Fruit fly (Drosophila melanogaster) whole organism, prepupa: ENCODE measurements around the gene mRNA-cap.

Experiments
- Blimp-1 ChIP-seq: fragments of 200-800 bp; sonication (Bioruptor generic); optimal IDR thresholded peaks from 3 replicates; lab custom pipeline; 2017; ENCODE audit warnings: missing biosample characterization, missing genetic modification characterization, mild to moderate bottlenecking, moderate library complexity, missing genetic modification reagents
- CG10631 ChIP-seq: fragments of 200-800 bp; sonication (Bioruptor generic); optimal IDR thresholded peaks from 2 replicates; lab custom pipeline; 2016; ENCODE audit warnings: missing biosample characterization, missing genetic modification characterization
- CG10669 ChIP-seq: fragments of 200-800 bp; sonication (Bioruptor generic); optimal IDR thresholded peaks from 3 replicates; lab custom pipeline; 2018; ENCODE audit warnings: missing biosample characterization, mild to moderate bottlenecking, missing genetic modification characterization, moderate library complexity
- CG11294 ChIP-seq: fragments of 200-800 bp; sonication (Bioruptor generic); IDR thresholded peaks from 2 replicates; pipeline ENCODE4 v1.3.6; 2022; ENCODE audit warnings: missing biosample characterization, missing genetic modification characterization
- CG15336 ChIP-seq: fragments of 200-800 bp; sonication (Bioruptor generic); IDR thresholded peaks from 2 replicates; pipeline ENCODE4 v1.3.6; 2022; ENCODE audit warnings: missing biosample characterization, missing genetic modification characterization
- CG1621 ChIP-seq: fragments of 200-800 bp; sonication (Bioruptor generic); optimal IDR thresholded peaks from 3 replicates; lab custom pipeline; 2018; ENCODE audit warnings: missing biosample characterization, mild to moderate bottlenecking, missing genetic modification characterization
- CG3032 ChIP-seq: fragments of 200-800 bp; optimal IDR thresholded peaks from 2 replicates; lab custom pipeline; 2019; ENCODE audit warnings: missing biosample characterization, mild to moderate bottlenecking, missing genetic modification characterization, moderate library complexity
- CG32006 ChIP-seq: fragments of 200-800 bp; sonication (Bioruptor generic); optimal IDR thresholded peaks from 3 replicates; lab custom pipeline; 2017; ENCODE audit warnings: missing biosample characterization, mild to moderate bottlenecking, missing genetic modification characterization
- CG34406 ChIP-seq: fragments of 200-800 bp; sonication (Bioruptor generic); optimal IDR thresholded peaks from 3 replicates; lab custom pipeline; 2016; ENCODE audit warnings: missing biosample characterization, missing genetic modification characterization
- CG3919 ChIP-seq: fragments of 200-800 bp; sonication (Bioruptor generic); optimal IDR thresholded peaks from 3 replicates; lab custom pipeline; 2016; ENCODE audit warnings: missing biosample characterization, missing genetic modification characterization
- CG6163 ChIP-seq: fragments of 200-800 bp; sonication (Bioruptor generic); IDR thresholded peaks from 3 replicates; pipeline ENCODE4 v1.3.6; 2022; ENCODE audit warnings: missing biosample characterization, missing genetic modification characterization
- CG6276 ChIP-seq: fragments of 200-800 bp; sonication (Bioruptor generic); optimal IDR thresholded peaks from 2 replicates; lab custom pipeline; 2017; ENCODE audit warnings: missing biosample characterization, mild to moderate bottlenecking, missing genetic modification characterization
- CG6792 ChIP-seq: fragments of 200-800 bp; sonication (Bioruptor generic); optimal IDR thresholded peaks from 3 replicates; lab custom pipeline; 2016; ENCODE audit warnings: missing biosample characterization, missing genetic modification characterization
- CG6808 ChIP-seq: fragments of 200-800 bp; sonication (Bioruptor generic); optimal IDR thresholded peaks from 3 replicates; lab custom pipeline; 2017; ENCODE audit warnings: missing biosample characterization, missing genetic modification characterization, mild to moderate bottlenecking, moderate library complexity, missing genetic modification reagents
- CG7368 ChIP-seq: fragments of 200-800 bp; sonication (Bioruptor generic); optimal IDR thresholded peaks from 3 replicates; lab custom pipeline; 2016; ENCODE audit warnings: missing biosample characterization, missing genetic modification characterization
- CG8119 ChIP-seq: fragments of 200-800 bp; sonication (Bioruptor generic); IDR thresholded peaks from 3 replicates; pipeline ENCODE4 v1.3.6; 2022; ENCODE audit warnings: missing biosample characterization, missing genetic modification characterization
- CG8319 ChIP-seq: fragments of 200-800 bp; sonication (Bioruptor generic); optimal IDR thresholded peaks from 3 replicates; lab custom pipeline; 2016; ENCODE audit warnings: missing biosample characterization, missing genetic modification characterization
- CG8632 ChIP-seq: fragments of 200-800 bp; sonication (Bioruptor generic); optimal IDR thresholded peaks from 3 replicates; lab custom pipeline; 2016; ENCODE audit warnings: missing biosample characterization, missing genetic modification characterization
- CG9139 ChIP-seq: fragments of 200-800 bp; sonication (Bioruptor generic); optimal IDR thresholded peaks from 3 replicates; lab custom pipeline; 2017; ENCODE audit warnings: missing biosample characterization, mild to moderate bottlenecking, missing genetic modification characterization
- Eip75B ChIP-seq: fragments of 200-800 bp; sonication (Bioruptor generic); optimal IDR thresholded peaks from 3 replicates; lab custom pipeline; 2016; ENCODE audit warnings: missing biosample characterization, missing genetic modification characterization
- Eip78C ChIP-seq: fragments of 200-800 bp; sonication (Bioruptor generic); peaks from one replicate; lab custom pipeline; 2016; ENCODE audit warnings: missing biosample characterization, missing genetic modification characterization
- Eip93F ChIP-seq: fragments of 200-800 bp; sonication (Bioruptor generic); optimal IDR thresholded peaks from 2 replicates; lab custom pipeline; 2016; ENCODE audit warnings: missing biosample characterization, mild to moderate bottlenecking, missing genetic modification characterization
- Ets21C ChIP-seq: fragments of 200-800 bp; sonication (Bioruptor generic); optimal IDR thresholded peaks from 3 replicates; lab custom pipeline; 2016; ENCODE audit warnings: missing biosample characterization, missing genetic modification characterization
- Ets96B ChIP-seq: fragments of 200-800 bp; optimal IDR thresholded peaks from 2 replicates; lab custom pipeline; 2019; ENCODE audit warnings: missing biosample characterization, mild to moderate bottlenecking, missing genetic modification characterization, moderate library complexity
- Hr38 ChIP-seq: sonication (Bioruptor generic); optimal IDR thresholded peaks from 2 replicates; lab custom pipeline; 2016; ENCODE audit warnings: missing biosample characterization, missing genetic modification characterization
- Hr39 ChIP-seq: fragments of 200-800 bp; sonication (Bioruptor generic); optimal IDR thresholded peaks from 2 replicates; lab custom pipeline; 2016; ENCODE audit warnings: missing biosample characterization, missing genetic modification characterization
- Hr4 ChIP-seq: fragments of 200-800 bp; sonication (Bioruptor generic); optimal IDR thresholded peaks from 3 replicates; lab custom pipeline; 2016; ENCODE audit warnings: missing biosample characterization, missing genetic modification characterization
- Lpt ChIP-seq: fragments of 200-800 bp; sonication (Bioruptor generic); optimal IDR thresholded peaks from 3 replicates; lab custom pipeline; 2016; ENCODE audit warnings: missing biosample characterization, missing genetic modification characterization
- Sox102F ChIP-seq: fragments of 200-800 bp; sonication (Bioruptor generic); optimal IDR thresholded peaks from 2 replicates; lab custom pipeline; 2016; ENCODE audit warnings: missing biosample characterization, mild to moderate bottlenecking, missing genetic modification characterization
- Sox14 ChIP-seq: fragments of 200-800 bp; sonication (Bioruptor generic); optimal IDR thresholded peaks from 3 replicates; lab custom pipeline; 2016; ENCODE audit warnings: missing biosample characterization, missing genetic modification characterization
- Sox15 ChIP-seq: fragments of 200-800 bp; sonication (Bioruptor generic); optimal IDR thresholded peaks from 3 replicates; lab custom pipeline; 2016; ENCODE audit warnings: missing biosample characterization, missing genetic modification characterization
- achi ChIP-seq: fragments of 200-800 bp; sonication (Bioruptor generic); optimal IDR thresholded peaks from 3 replicates; lab custom pipeline; 2016; ENCODE audit warnings: missing biosample characterization, missing genetic modification characterization
- acj6 ChIP-seq: fragments of 200-800 bp; sonication (Bioruptor generic); optimal IDR thresholded peaks from 3 replicates; lab custom pipeline; 2016; ENCODE audit warnings: missing biosample characterization, missing genetic modification characterization
- dac ChIP-seq: fragments of 200-800 bp; sonication (Bioruptor generic); optimal IDR thresholded peaks from 2 replicates; lab custom pipeline; 2017; ENCODE audit warnings: missing biosample characterization, mild to moderate bottlenecking, missing genetic modification characterization
- eg ChIP-seq: fragments of 200-800 bp; sonication (Bioruptor generic); IDR thresholded peaks from 3 replicates; pipeline ENCODE4 v1.3.6; 2022; ENCODE audit warnings: missing biosample characterization, missing genetic modification characterization
- esn ChIP-seq: fragments of 200-800 bp; sonication (Bioruptor generic); optimal IDR thresholded peaks from 2 replicates; lab custom pipeline; 2016; ENCODE audit warnings: missing biosample characterization, mild to moderate bottlenecking, missing genetic modification characterization, moderate library complexity
- fd59A ChIP-seq: fragments of 200-800 bp; sonication (Bioruptor generic); optimal IDR thresholded peaks from 2 replicates; lab custom pipeline; 2017; ENCODE audit warnings: missing biosample characterization, mild to moderate bottlenecking, missing genetic modification characterization, missing genetic modification reagents
- fd85E ChIP-seq: fragments of 200-800 bp; sonication (Bioruptor generic); optimal IDR thresholded peaks from 3 replicates; lab custom pipeline; 2016; ENCODE audit warnings: missing biosample characterization, missing genetic modification characterization
- fkh ChIP-seq: fragments of 200-800 bp; sonication (Bioruptor generic); optimal IDR thresholded peaks from 3 replicates; lab custom pipeline; 2017; ENCODE audit warnings: missing biosample characterization, mild to moderate bottlenecking, missing genetic modification characterization, moderate library complexity
- lz ChIP-seq: fragments of 200-800 bp; sonication (Bioruptor generic); optimal IDR thresholded peaks from 3 replicates; lab custom pipeline; 2016; ENCODE audit warnings: missing biosample characterization, missing genetic modification characterization
- net ChIP-seq: fragments of 200-800 bp; sonication (Bioruptor generic); optimal IDR thresholded peaks from 3 replicates; lab custom pipeline; 2016; ENCODE audit warnings: missing biosample characterization, missing genetic modification characterization
- pdm3 ChIP-seq: fragments of 200-800 bp; sonication (Bioruptor generic); optimal IDR thresholded peaks from 3 replicates; lab custom pipeline; 2016; ENCODE audit warnings: missing biosample characterization, missing genetic modification characterization
- salr ChIP-seq, 2 experiments: fragments of 200-800 bp; sonication (Bioruptor generic); optimal IDR thresholded peaks; 3 replicates each; lab custom pipeline; 2016 to 2018; ENCODE audit warnings: missing biosample characterization in 2 of 2, missing genetic modification characterization in 2 of 2, mild to moderate bottlenecking in 1 of 2
- spab ChIP-seq: fragments of 200-800 bp; sonication (Bioruptor generic); optimal IDR thresholded peaks from 2 replicates; lab custom pipeline; 2017; ENCODE audit warnings: missing biosample characterization, mild to moderate bottlenecking, missing genetic modification characterization, missing genetic modification reagents
- svp ChIP-seq: fragments of 200-800 bp; sonication (Bioruptor generic); peaks from one replicate; lab custom pipeline; 2016; ENCODE audit warnings: missing biosample characterization, missing genetic modification characterization
- topi ChIP-seq: fragments of 200-800 bp; sonication (Bioruptor generic); optimal IDR thresholded peaks from 3 replicates; lab custom pipeline; 2016; ENCODE audit warnings: missing biosample characterization, missing genetic modification characterization

mRNA-cap gene

DNA sequence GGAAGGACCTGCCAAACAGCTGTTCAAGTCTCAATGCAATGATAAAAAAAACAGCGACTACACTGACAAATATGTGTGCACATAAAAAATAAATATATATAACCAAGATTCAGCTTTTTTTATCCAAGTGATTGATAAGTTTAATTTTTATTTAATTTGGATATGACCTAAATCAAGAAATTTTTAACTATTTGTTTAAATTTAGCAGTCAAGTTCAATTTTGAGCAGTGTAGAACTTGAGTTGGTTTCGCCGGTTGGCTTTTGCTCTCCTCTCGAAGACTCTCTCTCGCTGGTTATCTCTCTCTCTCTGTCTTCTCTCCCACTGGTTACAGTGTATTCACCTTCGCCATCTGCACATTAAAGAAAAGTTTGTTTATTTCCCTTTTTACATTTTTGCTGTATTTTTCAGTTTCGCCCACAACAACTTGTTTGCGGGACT, 24.6 kb downstream of the mRNA-cap start (continued):
- peak; percentile 92 for TF ChIP-seq Ets21C
- peak; percentile 90 for TF ChIP-seq Blimp-1 (GFP tag; lab: Kevin White, UChicago)
- TF ChIP-seq dac (GFP tag; lab: Kevin White, UChicago): peak; percentile 84
- peak; percentile 93 for TF ChIP-seq Sox102F (GFP tag; lab: Kevin White, UChicago)
- TF ChIP-seq CG15336: peak; percentile 98
- TF ChIP-seq CG6808 (GFP tag; lab: Kevin White, UChicago): peak; percentile 97
- peak; percentile 96 for TF ChIP-seq pdm3
- TF ChIP-seq CG6163 (GFP tag; lab: Robert Waterston, UW): peak; percentile 98
- TF ChIP-seq lz (GFP tag; lab: Kevin White, UChicago): peak; percentile 97
- TF ChIP-seq CG1621: peak; percentile 94
- peak; percentile 91 for TF ChIP-seq fd85E (GFP tag; lab: Kevin White, UChicago)
- TF ChIP-seq Eip75B (GFP tag; lab: Kevin White, UChicago): peak; percentile 98
- TF ChIP-seq Lpt (GFP tag; lab: Kevin White, UChicago): peak; percentile 96
- TF ChIP-seq topi (GFP tag; lab: Kevin White, UChicago): peak; percentile 98
- peak; percentile 96 for TF ChIP-seq CG7368 (GFP tag; lab: Kevin White, UChicago)
- TF ChIP-seq CG3919: peak; percentile 97
- peak; percentile 89 to 93 for TF ChIP-seq salr (GFP tag; optimal IDR thresholded peaks at IDR 0.05; lab: Kevin White, UChicago)
- peak; percentile 97 for TF ChIP-seq CG10631 (GFP tag; lab: Kevin White, UChicago)
- TF ChIP-seq CG34406 (GFP tag; lab: Kevin White, UChicago): peak; percentile 97
- TF ChIP-seq Hr4 (GFP tag; lab: Kevin White, UChicago): peak; percentile 94
- peak; percentile 44 for TF ChIP-seq fkh (GFP tag; lab: Kevin White, UChicago)
- peak; percentile 90 for TF ChIP-seq CG6276 (GFP tag; lab: Kevin White, UChicago)
- peak; percentile 97 for TF ChIP-seq acj6 (GFP tag; lab: Kevin White, UChicago)

dm6 chrX:14216844-14217243, 25.8 kb downstream of the mRNA-cap start:
- TF ChIP-seq Eip78C (peak; percentile 74), svp (GFP tag; lab: Kevin White, UChicago) (peak; percentile 61), esn (no peak), CG9139 (GFP tag; lab: Kevin White, UChicago) (no peak), dac (GFP tag; lab: Kevin White, UChicago) (no peak), CG3032 (tag; lab: Kevin White, UChicago) (no peak), Eip75B (GFP tag; lab: Kevin White, UChicago) (no peak), CG10631 (GFP tag; lab: Kevin White, UChicago) (peak; percentile 23), Lpt (GFP tag; lab: Kevin White, UChicago) (no peak), CG32006 (GFP tag; lab: Kevin White, UChicago) (peak; percentile 43), CG10669 (GFP tag; lab: Kevin White, UChicago) (no peak)

DNA sequence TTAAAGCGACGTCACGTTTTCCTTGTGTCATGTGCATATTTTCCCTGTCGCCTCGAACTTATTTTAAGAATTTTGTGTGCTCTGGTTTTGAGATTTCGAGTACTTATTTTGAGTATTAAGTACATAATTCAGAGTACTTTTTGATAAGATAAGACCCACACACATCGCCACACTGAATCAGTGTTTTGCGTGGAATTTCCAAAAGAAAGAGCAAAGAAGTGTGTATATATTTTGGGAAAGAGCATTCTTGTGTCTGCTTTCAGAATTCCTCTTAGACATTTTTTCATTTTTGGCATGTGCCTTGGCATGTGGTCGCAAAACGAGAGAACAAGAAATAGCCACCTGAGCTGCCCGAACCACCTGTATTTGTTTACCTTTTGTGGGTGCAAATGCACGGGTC, 26.8 kb downstream of the mRNA-cap start:
- TF ChIP-seq lz (GFP tag; lab: Kevin White, UChicago) (peak; percentile 14), CG10631 (GFP tag; lab: Kevin White, UChicago) (no peak), Eip93F (no peak), CG15336 (no peak), CG3032 (tag; lab: Kevin White, UChicago) (peak; percentile 41), CG1621 (no peak), salr (GFP tag; optimal IDR thresholded peaks at IDR 0.05; lab: Kevin White, UChicago) (no peak), spab (GFP tag; lab: Kevin White, UChicago) (no peak), Ets96B (tag; lab: Kevin White, UChicago) (peak; percentile 10), Hr38 (no peak), fd59A (GFP tag; lab: Kevin White, UChicago) (no peak), CG8119 (GFP tag; lab: Robert Waterston, UW) (no peak), Hr4 (GFP tag; lab: Kevin White, UChicago) (no peak), Sox15 (GFP tag; lab: Kevin White, UChicago) (no peak), CG8632 (GFP tag; lab: Kevin White, UChicago) (no peak), dac (GFP tag; lab: Kevin White, UChicago) (no peak), Ets21C (peak; percentile 6), eg (GFP tag; lab: Robert Waterston, UW) (no peak; the same call in 2 of the 3 replicates), Sox102F (GFP tag; lab: Kevin White, UChicago) (no peak), CG11294 (GFP tag; lab: Robert Waterston, UW) (no peak), Sox14 (GFP tag; lab: Kevin White, UChicago) (no peak), CG8319 (no peak), acj6 (GFP tag; lab: Kevin White, UChicago) (no peak), CG6792 (GFP tag; lab: Kevin White, UChicago) (no peak), Eip78C (peak; percentile 66), net (GFP tag; lab: Kevin White, UChicago) (no peak), Eip75B (GFP tag; lab: Kevin White, UChicago) (no peak), topi (GFP tag; lab: Kevin White, UChicago) (peak; percentile 17), Hr39 (GFP tag; lab: Kevin White, UChicago) (peak; percentile 25), achi (GFP tag; lab: Kevin White, UChicago) (no peak), CG3919 (no peak)
